Worm (Caenorhabditis elegans) whole organism, L4/young adult: Measurements from ENCODE around the gene fust-1.

Source experiments
- W03F9.2 ChIP-seq: fragments of 150-350 bp; optimal IDR thresholded peaks from 2 replicates; lab custom pipeline; 2014; ENCODE audit warnings: missing biosample characterization, missing genetic modification characterization
- dao-5 ChIP-seq: sonication (generic microtip); optimal IDR thresholded peaks from 2 replicates; lab custom pipeline; 2016; ENCODE audit warnings: missing genotype, missing genetic modification characterization, moderate library complexity, missing compliant biosample characterization
- him-1 ChIP-seq: sonication (generic microtip); optimal IDR thresholded peaks from 2 replicates; lab custom pipeline; 2016; ENCODE audit warnings: missing genotype, missing genetic modification reagents, missing genetic modification characterization, missing compliant biosample characterization

Gene fust-1

DNA sequence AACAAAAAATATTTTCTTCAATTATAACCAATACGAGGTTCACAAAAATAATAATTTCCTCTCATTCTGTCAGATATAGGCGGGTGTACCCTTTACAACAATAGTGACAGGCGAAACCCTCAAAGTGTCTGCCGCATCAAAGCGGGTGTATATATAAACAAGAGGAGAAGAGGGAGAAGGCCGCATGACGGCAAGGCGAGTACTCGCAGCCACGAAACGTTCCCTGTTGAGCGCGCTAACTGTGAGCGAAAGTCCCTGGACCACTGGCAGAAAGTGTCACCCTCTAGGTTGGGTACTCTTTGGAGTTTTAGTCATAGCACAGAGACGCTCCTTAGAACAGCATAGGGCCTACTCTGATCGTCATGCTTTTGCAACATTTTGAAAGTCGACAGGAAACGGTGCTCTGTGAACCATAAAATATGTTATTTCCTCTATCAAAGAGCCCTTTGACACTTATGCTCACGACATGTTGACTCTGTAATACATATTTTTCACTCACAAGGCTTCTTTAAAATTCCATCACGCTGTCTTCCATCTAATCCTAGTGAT, 47.7 kb downstream of the fust-1 start, which contains the start of gene pcrg-1:
Gene pcrg-1 (plus strand): TSS at position 499 of the 549 bp plus-strand sequence.
- TF ChIP-seq him-1 (tag; lab: Kevin White, UChicago) (peak; percentile 57), dao-5 (tag; lab: Kevin White, UChicago) (peak; percentile 60), W03F9.2 (tag; lab: Kevin White, UChicago) (no peak)

DNA sequence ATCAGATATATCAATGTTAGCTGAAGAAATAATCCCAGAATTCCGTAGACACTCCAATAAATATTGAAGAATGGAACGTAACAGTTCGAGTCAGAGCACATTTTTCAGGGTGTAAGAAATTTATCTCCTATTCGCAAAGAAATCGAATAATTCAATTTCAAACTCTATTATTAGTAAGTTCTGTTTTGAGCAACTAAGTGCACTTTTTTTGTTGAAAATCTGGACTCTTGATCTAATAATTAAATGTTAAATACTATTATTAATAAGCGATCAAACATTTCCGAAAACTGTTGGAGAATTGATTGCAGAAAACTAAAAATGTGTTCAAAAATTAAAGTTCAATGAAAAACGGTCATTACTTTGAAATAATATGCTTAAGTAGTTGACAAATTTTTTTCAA, 50.7 kb downstream of the fust-1 start, which contains the start of gene srd-56:
Gene srd-56 (minus strand): TSS at position 101 of the 400 bp plus-strand sequence.
- TF ChIP-seq dao-5 (tag; lab: Kevin White, UChicago) (no peak), him-1 (tag; lab: Kevin White, UChicago) (no peak), W03F9.2 (tag; lab: Kevin White, UChicago) (no peak)

DNA sequence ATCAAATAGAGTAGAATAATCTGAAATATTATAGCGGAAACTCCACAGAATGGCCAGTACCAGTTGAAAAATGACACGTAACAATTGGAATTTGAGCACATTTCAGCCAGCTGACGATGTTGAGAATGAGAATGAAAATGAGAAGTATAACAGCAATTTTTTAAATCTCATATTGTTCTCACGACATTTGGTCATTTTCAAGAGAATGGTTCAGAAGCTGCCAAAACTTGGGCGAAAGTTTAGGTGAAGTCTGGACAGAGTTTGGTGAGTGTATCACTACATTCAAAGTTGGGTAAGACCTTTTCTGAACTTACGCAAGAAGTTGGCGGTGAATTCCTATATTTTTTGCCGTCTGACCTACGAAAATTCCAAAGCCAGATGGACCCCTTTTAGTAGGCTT, 52.6 kb downstream of the fust-1 start, which contains the start of gene srd-58:
Gene srd-58 (minus strand): TSS at position 101 of the 400 bp plus-strand sequence.
- TF ChIP-seq him-1 (tag; lab: Kevin White, UChicago) (no peak), W03F9.2 (tag; lab: Kevin White, UChicago) (no peak), dao-5 (tag; lab: Kevin White, UChicago) (no peak)
